Worm (Caenorhabditis elegans) whole organism, L2 larva: ENCODE results near the gene M176.5.
"Not testable (repeated sequence)": the region's sequence is repeated elsewhere in the genome, so short reads cannot be mapped to it uniquely, and the experiment has no call there.

ENCODE experiments used
- C34F6.9 ChIP-seq: fragments of 150-350 bp; optimal IDR thresholded peaks from 2 replicates; lab custom pipeline; 2014; ENCODE audit warnings: missing biosample characterization, missing genetic modification characterization
- R02D3.7 ChIP-seq: fragments of 150-350 bp; optimal IDR thresholded peaks from 2 replicates; lab custom pipeline; 2014; ENCODE audit warnings: missing biosample characterization, missing genetic modification characterization
- Y55F3AM.14 ChIP-seq: fragments of 200-800 bp; sonication (Bioruptor generic); optimal IDR thresholded peaks from 2 replicates; lab custom pipeline; 2018; ENCODE audit warnings: mild to moderate bottlenecking, missing genetic modification characterization, missing compliant biosample characterization
- ZK546.5 ChIP-seq: sonication (generic microtip); optimal IDR thresholded peaks from 2 replicates; lab custom pipeline; 2017; ENCODE audit warnings: missing biosample characterization, missing genetic modification characterization
- alr-1 ChIP-seq: fragments of 150-350 bp; optimal IDR thresholded peaks from 2 replicates; lab custom pipeline; 2014; ENCODE audit warnings: missing biosample characterization, missing genetic modification characterization
- aly-2 ChIP-seq: fragments of 150-350 bp; optimal IDR thresholded peaks from 2 replicates; lab custom pipeline; 2014; ENCODE audit warnings: missing biosample characterization, missing genetic modification characterization
- ama-1 ChIP-seq: fragments of 150-350 bp; optimal IDR thresholded peaks from 2 replicates; lab custom pipeline; 2018; ENCODE audit warnings: inconsistent platforms
- blmp-1 ChIP-seq: sonication (generic microtip); optimal IDR thresholded peaks from 2 replicates; lab custom pipeline; 2017; ENCODE audit warnings: missing genetic modification characterization, mild to moderate bottlenecking, missing compliant biosample characterization, antibody characterized with exemption, moderate library complexity; ENCODE audit not compliant: insufficient read depth
- ceh-82 ChIP-seq: fragments of 150-350 bp; optimal IDR thresholded peaks from 2 replicates; lab custom pipeline; 2014; ENCODE audit warnings: missing biosample characterization, missing genetic modification characterization
- egl-27 ChIP-seq: sonication (generic microtip); optimal IDR thresholded peaks from 3 replicates; lab custom pipeline; 2017; ENCODE audit warnings: missing biosample characterization, missing genetic modification reagents, missing genetic modification characterization
- elt-1 ChIP-seq: fragments of 150-350 bp; optimal IDR thresholded peaks from 2 replicates; lab custom pipeline; 2014; ENCODE audit warnings: missing biosample characterization, missing genetic modification characterization
- elt-3 ChIP-seq: sonication (generic microtip); optimal IDR thresholded peaks from 2 replicates; lab custom pipeline; 2017; ENCODE audit warnings: missing biosample characterization, missing genetic modification characterization
- fos-1 ChIP-seq: fragments of 150-350 bp; optimal IDR thresholded peaks from 2 replicates; lab custom pipeline; 2014; ENCODE audit warnings: missing biosample characterization, missing genetic modification characterization
- lin-11 ChIP-seq: fragments of 150-350 bp; sonication (generic microtip); optimal IDR thresholded peaks from 2 replicates; lab custom pipeline; 2014; ENCODE audit warnings: missing biosample characterization, missing genetic modification characterization, inconsistent platforms, mixed read lengths
- lin-39 ChIP-seq: fragments of 150-350 bp; optimal IDR thresholded peaks from 2 replicates; lab custom pipeline; 2014; ENCODE audit warnings: missing biosample characterization, missing genetic modification reagents, missing genetic modification characterization
- lsy-2 ChIP-seq, 2 experiments: fragments of 150-350 bp in 1 of 2; sonication (generic microtip) in 1 of 2; optimal IDR thresholded peaks; 2 replicates each; lab custom pipeline; 2014 to 2017; ENCODE audit warnings: missing biosample characterization in 2 of 2, missing genetic modification characterization in 2 of 2
- mbf-1 ChIP-seq: sonication (generic microtip); optimal IDR thresholded peaks from 2 replicates; lab custom pipeline; 2017; ENCODE audit warnings: missing biosample characterization, missing genetic modification characterization
- mdl-1 ChIP-seq, 2 experiments: fragments of 150-350 bp in 1 of 2; sonication (generic microtip) in 1 of 2; optimal IDR thresholded peaks; 2 replicates each; lab custom pipeline; 2017; ENCODE audit warnings: missing biosample characterization in 2 of 2, missing genetic modification characterization in 2 of 2
- nhr-10 ChIP-seq: sonication (generic microtip); optimal IDR thresholded peaks from 2 replicates; lab custom pipeline; 2017; ENCODE audit warnings: missing biosample characterization, missing genetic modification characterization
- nhr-11 ChIP-seq: fragments of 150-350 bp; optimal IDR thresholded peaks from 2 replicates; lab custom pipeline; 2014; ENCODE audit warnings: missing biosample characterization, missing genetic modification characterization
- nhr-12 ChIP-seq: fragments of 150-350 bp; optimal IDR thresholded peaks from 2 replicates; lab custom pipeline; 2014; ENCODE audit warnings: missing biosample characterization, missing genetic modification characterization
- nhr-21 ChIP-seq: fragments of 150-350 bp; optimal IDR thresholded peaks from 2 replicates; lab custom pipeline; 2014; ENCODE audit warnings: missing biosample characterization, missing genetic modification characterization
- nhr-237 ChIP-seq: fragments of 150-350 bp; optimal IDR thresholded peaks from 2 replicates; lab custom pipeline; 2014; ENCODE audit warnings: missing biosample characterization, missing genetic modification characterization
- nhr-25 ChIP-seq: fragments of 150-350 bp; sonication (generic microtip); optimal IDR thresholded peaks from 3 replicates; lab custom pipeline; 2014; ENCODE audit warnings: missing biosample characterization, missing genetic modification characterization
- nhr-6 ChIP-seq: fragments of 150-350 bp; optimal IDR thresholded peaks from 2 replicates; lab custom pipeline; 2014; ENCODE audit warnings: missing biosample characterization, missing genetic modification characterization
- nhr-77 ChIP-seq: fragments of 150-350 bp; optimal IDR thresholded peaks from 2 replicates; lab custom pipeline; 2014; ENCODE audit warnings: missing biosample characterization, missing genetic modification characterization
- sem-4 ChIP-seq: fragments of 150-350 bp; optimal IDR thresholded peaks from 2 replicates; lab custom pipeline; 2014; ENCODE audit warnings: missing biosample characterization, missing genetic modification reagents, missing genetic modification characterization
- skn-1 ChIP-seq: sonication (generic microtip); optimal IDR thresholded peaks from 2 replicates; lab custom pipeline; 2017; ENCODE audit warnings: missing biosample characterization, missing genetic modification characterization
- sma-3 ChIP-seq: sonication (generic microtip); optimal IDR thresholded peaks from 2 replicates; lab custom pipeline; 2016; ENCODE audit warnings: missing genetic modification reagents, missing genetic modification characterization, missing compliant biosample characterization
- sma-9 ChIP-seq, 2 experiments: fragments of 150-350 bp in 1 of 2; sonication (generic microtip) in 1 of 2; optimal IDR thresholded peaks; 2 replicates each; lab custom pipeline; 2014 to 2016; ENCODE audit warnings: missing genetic modification characterization in 2 of 2, mild to moderate bottlenecking in 1 of 2, missing biosample characterization in 1 of 2, missing compliant biosample characterization in 1 of 2, missing genetic modification reagents in 1 of 2, moderate library complexity in 1 of 2
- snpc-4 ChIP-seq: fragments of 150-350 bp; optimal IDR thresholded peaks from 2 replicates; lab custom pipeline; 2014; ENCODE audit warnings: missing biosample characterization, missing genetic modification characterization
- unc-62 ChIP-seq: fragments of 150-350 bp; optimal IDR thresholded peaks from 2 replicates; lab custom pipeline; 2014; ENCODE audit warnings: missing biosample characterization, missing genetic modification reagents, missing genetic modification characterization
- ztf-11 ChIP-seq: sonication (generic microtip); optimal IDR thresholded peaks from 2 replicates; lab custom pipeline; 2017; ENCODE audit warnings: missing biosample characterization, missing genetic modification characterization
- ztf-4 ChIP-seq: fragments of 150-350 bp; optimal IDR thresholded peaks from 2 replicates; lab custom pipeline; 2014; ENCODE audit warnings: missing biosample characterization, missing genetic modification characterization

Gene M176.5

DNA sequence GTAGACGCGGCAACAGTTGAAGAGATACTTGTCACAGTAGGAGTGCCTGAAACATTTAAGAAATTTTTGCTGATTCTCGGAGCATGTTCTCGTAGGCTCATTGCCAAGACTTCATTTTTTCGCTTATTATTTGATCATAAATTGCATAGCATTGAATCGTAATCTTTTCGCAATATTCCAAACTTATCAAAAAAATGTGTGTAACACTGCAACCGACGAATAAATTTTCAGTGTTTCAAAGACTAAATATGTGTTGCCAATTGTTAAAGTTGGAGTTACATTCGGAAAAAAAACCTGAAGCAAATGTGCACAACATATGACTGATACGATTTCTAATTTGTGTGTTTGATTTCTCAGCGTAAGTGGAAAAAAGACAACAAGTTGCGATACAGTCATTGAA is 31.9 kb upstream of the M176.5 start, which contains the start of gene R09D1.14:
R09D1.14 (minus strand) TSS at position 101 of the 400 bp plus-strand sequence.
- not testable (repeated sequence) for TF ChIP-seq skn-1; Y55F3AM.14 (GFP tag; lab: Kevin White, UChicago); sem-4 (tag; lab: Kevin White, UChicago)

DNA sequence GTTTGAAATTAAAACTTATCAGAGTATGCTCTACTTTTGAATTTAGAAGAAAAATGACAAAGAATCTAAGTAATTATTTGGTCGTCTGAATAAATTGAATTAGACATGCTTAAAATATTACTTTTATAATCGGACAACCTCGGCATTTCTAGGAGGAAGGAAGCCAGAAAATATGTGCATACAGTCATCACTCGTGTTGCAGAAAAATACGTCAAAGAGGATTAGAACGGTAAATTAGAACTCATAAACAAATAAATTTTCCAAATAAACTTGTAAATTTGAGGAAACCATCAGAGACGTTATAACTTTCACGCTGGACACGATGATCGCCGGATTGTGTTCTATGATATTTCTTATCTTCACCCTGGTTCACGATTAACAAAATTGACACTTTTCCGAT is 26.8 kb upstream of the M176.5 start, which contains the start of gene chil-19:
chil-19 (minus strand) TSS at position 101 of the 400 bp plus-strand sequence.
- TF ChIP-seq sem-4 (tag; lab: Kevin White, UChicago) = no peak
- no peak for TF ChIP-seq nhr-25 (tag; lab: Kevin White, UChicago)
- no peak for TF ChIP-seq ztf-11 (tag; lab: Kevin White, UChicago)
- no peak for TF ChIP-seq fos-1
- no peak for TF ChIP-seq mbf-1
- no peak for TF ChIP-seq blmp-1 (tag; lab: Kevin White, UChicago)
- no peak for TF ChIP-seq egl-27
- TF ChIP-seq R02D3.7 (tag; lab: Kevin White, UChicago) = no peak
- no peak for TF ChIP-seq skn-1
- TF ChIP-seq nhr-237 (tag; lab: Kevin White, UChicago) = no peak
- no peak for TF ChIP-seq nhr-12 (tag; lab: Kevin White, UChicago)

DNA sequence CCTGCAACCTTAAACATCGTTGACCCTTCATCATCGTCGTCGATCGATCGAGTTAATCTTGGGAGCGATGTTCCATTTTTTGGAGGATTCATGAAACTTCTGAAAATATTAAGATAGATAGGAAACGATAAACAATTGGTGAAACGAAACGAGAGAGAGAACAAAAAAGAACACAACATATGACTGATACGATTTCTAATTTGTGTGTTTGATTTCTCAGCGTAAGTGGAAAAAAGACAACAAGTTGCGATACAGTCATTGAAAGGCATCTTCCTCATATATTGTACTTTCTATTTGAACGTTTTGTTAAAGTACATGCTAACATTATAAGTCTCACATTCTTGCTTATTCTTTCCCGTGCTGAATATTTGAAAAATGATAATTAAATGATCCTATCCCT is 24.6 kb upstream of the M176.5 start, which contains the start of gene R09D1.12:
R09D1.12 (minus strand) TSS at position 101 of the 400 bp plus-strand sequence.
- not testable (repeated sequence) for TF ChIP-seq ZK546.5 (tag; lab: Kevin White, UChicago); unc-62 (GFP tag; lab: Kevin White, UChicago); ceh-82 (tag; lab: Kevin White, UChicago)

DNA sequence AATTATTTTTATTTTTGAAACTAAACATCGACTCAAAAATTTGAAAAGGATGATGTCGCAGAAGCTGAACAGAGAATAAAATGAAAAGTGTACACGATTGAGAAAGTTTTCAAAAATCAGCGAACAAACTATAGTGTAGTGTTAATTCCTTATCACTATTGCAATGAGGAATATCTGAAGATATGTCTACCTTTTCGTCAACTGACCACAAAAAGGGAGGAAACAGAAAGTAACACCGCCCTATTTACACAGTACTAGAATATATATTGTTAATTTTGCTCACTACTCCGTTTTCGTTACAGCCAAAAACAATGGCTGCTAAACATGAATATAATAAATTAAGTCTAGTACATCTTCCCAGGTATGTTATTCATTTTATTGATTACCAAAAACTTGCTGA is 20.4 kb upstream of the M176.5 start, which contains the start of gene chil-18:
chil-18 (plus strand) TSS at position 301 of the 400 bp plus-strand sequence.
- TF ChIP-seq mbf-1 (no peak), snpc-4 (no peak), unc-62 (GFP tag; lab: Kevin White, UChicago) (no peak), lin-39 (tag; lab: Kevin White, UChicago) (no peak), ama-1 (lab: Kevin White, UChicago) (no peak), aly-2 (no peak), elt-1 (tag; lab: Kevin White, UChicago) (no peak), R02D3.7 (tag; lab: Kevin White, UChicago) (no peak), alr-1 (tag; lab: Kevin White, UChicago) (no peak), sem-4 (tag; lab: Kevin White, UChicago) (no peak), sma-9 (GFP tag; optimal IDR thresholded peaks at IDR 0.05; lab: Kevin White, UChicago) (no peak), sma-9 (tag; optimal IDR thresholded peaks at IDR 0.05; lab: Kevin White, UChicago) (no peak), nhr-25 (tag; lab: Kevin White, UChicago) (no peak), sma-3 (GFP tag; lab: Kevin White, UChicago) (no peak)

DNA sequence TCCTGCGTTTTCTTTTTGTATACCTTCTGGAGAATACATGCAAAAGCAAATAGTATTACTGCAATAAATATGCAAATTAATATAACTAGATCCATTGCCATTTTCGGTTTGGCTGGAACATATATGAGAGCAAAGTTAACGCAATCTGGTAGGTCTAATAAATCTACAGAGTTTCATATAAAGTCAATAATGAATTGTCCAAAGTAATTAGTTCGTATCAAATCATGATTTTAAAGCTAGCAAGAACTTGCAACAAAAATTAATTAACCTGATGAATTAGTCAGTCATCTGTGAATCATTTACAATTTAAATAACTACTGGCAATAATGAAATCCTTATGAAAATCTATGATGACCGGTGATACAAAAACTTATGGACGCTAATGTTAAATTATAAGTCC is 17.8 kb upstream of the M176.5 start, which contains the start of gene R09D1.13:
R09D1.13 (minus strand) TSS at position 101 of the 400 bp plus-strand sequence.
- TF ChIP-seq ama-1 (lab: Kevin White, UChicago) (no peak), sem-4 (tag; lab: Kevin White, UChicago) (no peak), snpc-4 (no peak), elt-1 (tag; lab: Kevin White, UChicago) (no peak), nhr-11 (no peak), nhr-237 (tag; lab: Kevin White, UChicago) (no peak), nhr-21 (tag; lab: Kevin White, UChicago) (no peak), blmp-1 (tag; lab: Kevin White, UChicago) (no peak), C34F6.9 (tag; lab: Kevin White, UChicago) (no peak)

DNA sequence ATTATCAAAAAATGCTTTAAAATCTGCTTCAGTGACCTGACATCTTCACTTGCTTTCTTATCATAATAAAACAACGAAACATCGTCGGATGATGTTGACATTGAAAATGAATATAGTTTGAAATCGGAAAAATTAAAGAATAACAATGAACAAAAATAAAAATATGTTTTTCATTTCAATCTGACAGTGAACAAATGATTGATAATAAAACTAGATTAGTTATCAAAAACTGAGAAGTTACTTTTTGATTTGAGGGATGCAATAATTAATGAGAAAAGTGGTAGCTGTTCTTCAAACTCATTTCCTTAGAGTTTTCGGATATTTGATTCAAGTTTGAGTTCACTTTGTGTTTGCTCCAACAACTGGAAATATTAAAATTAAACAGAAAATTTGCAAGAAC is 16.0 kb upstream of the M176.5 start, which contains the start of gene chil-15:
chil-15 (minus strand) TSS at position 101 of the 400 bp plus-strand sequence.
- TF ChIP-seq ztf-4 (no peak), nhr-77 (tag; lab: Kevin White, UChicago) (no peak), mdl-1 (tag; optimal IDR thresholded peaks at IDR 0.05; lab: Kevin White, UChicago) (no peak), ceh-82 (tag; lab: Kevin White, UChicago) (no peak), nhr-237 (tag; lab: Kevin White, UChicago) (no peak), ama-1 (lab: Kevin White, UChicago) (no peak), unc-62 (GFP tag; lab: Kevin White, UChicago) (no peak), nhr-6 (tag; lab: Kevin White, UChicago) (no peak), nhr-11 (no peak), alr-1 (tag; lab: Kevin White, UChicago) (no peak), elt-3 (tag; lab: Kevin White, UChicago) (no peak), ztf-11 (tag; lab: Kevin White, UChicago) (no peak), nhr-10 (tag; lab: Kevin White, UChicago) (no peak), egl-27 (no peak), lsy-2 (tag; optimal IDR thresholded peaks at IDR 0.05; lab: Kevin White, UChicago) (no peak), mbf-1 (no peak), lin-11 (no peak), sma-3 (GFP tag; lab: Kevin White, UChicago) (no peak)
- TF ChIP-seq, all 48 proteins: peak for 0
